Fruit fly (Drosophila melanogaster) whole organism, embryonic: Measurements from ENCODE around the gene CG6106.

Source experiments
- Atf3 ChIP-seq: fragments of 200-800 bp; sonication (Bioruptor generic); optimal IDR thresholded peaks from 3 replicates; lab custom pipeline; 2016; ENCODE audit warnings: missing biosample characterization, missing genetic modification characterization
- Awh ChIP-seq: fragments of 200-800 bp; sonication (Bioruptor generic); IDR thresholded peaks from 2 replicates; pipeline ENCODE4, ENCODE4 v1.3.6; 2022; ENCODE audit warnings: missing biosample characterization, missing genetic modification characterization
- CG12769 ChIP-seq: fragments of 200-800 bp; sonication (Bioruptor generic); optimal IDR thresholded peaks from 2 replicates; lab custom pipeline; 2019; ENCODE audit warnings: missing biosample characterization, mild to moderate bottlenecking, missing genetic modification characterization, moderate library complexity
- CG13894 ChIP-seq: fragments of 200-800 bp; sonication (Bioruptor generic); optimal IDR thresholded peaks from 3 replicates; lab custom pipeline; 2018; ENCODE audit warnings: missing biosample characterization, mild to moderate bottlenecking, missing genetic modification characterization, moderate library complexity
- CG14860 ChIP-seq: fragments of 200-800 bp; sonication (Bioruptor generic); IDR thresholded peaks from 3 replicates; pipeline ENCODE4 v1.3.6; 2022; ENCODE audit warnings: missing biosample characterization, missing genetic modification characterization; ENCODE audit not compliant: partially characterized antibody
- CG1603 ChIP-seq: fragments of 200-800 bp; sonication (Bioruptor generic); optimal IDR thresholded peaks from 2 replicates; lab custom pipeline; 2019; ENCODE audit warnings: missing biosample characterization, mild to moderate bottlenecking, missing genetic modification characterization, moderate library complexity
- CG32532 ChIP-seq: fragments of 200-800 bp; sonication (Bioruptor generic); IDR thresholded peaks from 2 replicates; pipeline ENCODE4 v1.3.6; 2022; ENCODE audit warnings: missing biosample characterization, missing genetic modification characterization
- CG3407 ChIP-seq: fragments of 200-800 bp; sonication (Bioruptor generic); optimal IDR thresholded peaks from 2 replicates; lab custom pipeline; 2018; ENCODE audit warnings: missing biosample characterization, mild to moderate bottlenecking, missing genetic modification characterization
- CG4282 ChIP-seq: fragments of 200-800 bp; sonication (Bioruptor generic); optimal IDR thresholded peaks from 2 replicates; lab custom pipeline; 2016; ENCODE audit warnings: missing biosample characterization, missing genetic modification characterization
- CG5953 ChIP-seq: fragments of 200-800 bp; sonication (Bioruptor generic); IDR thresholded peaks from 2 replicates; pipeline ENCODE4 v1.3.6; 2022; ENCODE audit warnings: missing biosample characterization, missing genetic modification characterization
- D19B ChIP-seq: fragments of 200-800 bp; sonication (Bioruptor generic); optimal IDR thresholded peaks from 2 replicates; lab custom pipeline; 2017; ENCODE audit warnings: missing biosample characterization, mild to moderate bottlenecking, missing genetic modification characterization
- Dad ChIP-seq: fragments of 200-800 bp; sonication (Bioruptor generic); optimal IDR thresholded peaks from 3 replicates; lab custom pipeline; 2016; ENCODE audit warnings: missing biosample characterization, missing genetic modification characterization
- Deaf1 ChIP-seq: fragments of 200-800 bp; optimal IDR thresholded peaks from 3 replicates; lab custom pipeline; 2019; ENCODE audit warnings: missing biosample characterization, mild to moderate bottlenecking, missing genetic modification characterization, moderate library complexity
- GATAe ChIP-seq: fragments of 200-800 bp; sonication (Bioruptor generic); conservative IDR thresholded peaks from 2 replicates; pipeline ENCODE4 v1.3.6; 2022; ENCODE audit warnings: missing biosample characterization, missing genetic modification characterization
- Hand ChIP-seq: fragments of 200-800 bp; sonication (Bioruptor generic); optimal IDR thresholded peaks from 2 replicates; lab custom pipeline; 2017; ENCODE audit warnings: mild to moderate bottlenecking, missing biosample characterization, missing genetic modification reagents, missing genetic modification characterization
- Jarid2 ChIP-seq: fragments of 200-800 bp; sonication (Bioruptor generic); optimal IDR thresholded peaks from 3 replicates; lab custom pipeline; 2017; ENCODE audit warnings: mild to moderate bottlenecking, missing biosample characterization, missing genetic modification reagents, missing genetic modification characterization
- Mad ChIP-seq: fragments of 200-800 bp; sonication (Bioruptor generic); optimal IDR thresholded peaks from 2 replicates; lab custom pipeline; 2016; ENCODE audit warnings: missing biosample characterization, missing genetic modification characterization
- Max ChIP-seq: fragments of 200-800 bp; sonication (Bioruptor generic); optimal IDR thresholded peaks from 2 replicates; lab custom pipeline; 2016; ENCODE audit warnings: missing biosample characterization, mild to moderate bottlenecking, missing genetic modification characterization
- Med ChIP-seq: fragments of 200-800 bp; sonication (Bioruptor generic); peaks from one replicate; lab custom pipeline; 2016; ENCODE audit warnings: missing biosample characterization, missing genetic modification characterization, mild to moderate bottlenecking, inconsistent platforms, moderate library complexity
- Nf-YA ChIP-seq: fragments of 200-800 bp; sonication (Bioruptor generic); IDR thresholded peaks from 2 replicates; pipeline ENCODE4 v1.3.6; 2022; ENCODE audit warnings: missing biosample characterization, missing genetic modification characterization
- Sin3A ChIP-seq: fragments of >200 bp; optimal IDR thresholded peaks from 2 replicates; lab custom pipeline; 2018
- Sox102F ChIP-seq: fragments of 200-800 bp; sonication (Bioruptor generic); optimal IDR thresholded peaks from 2 replicates; lab custom pipeline; 2018; ENCODE audit warnings: missing biosample characterization, mild to moderate bottlenecking, missing genetic modification characterization, moderate library complexity
- Sry-β ChIP-seq: fragments of 200-800 bp; sonication (Bioruptor generic); optimal IDR thresholded peaks from 2 replicates; lab custom pipeline; 2018; ENCODE audit warnings: missing biosample characterization, mild to moderate bottlenecking, missing genetic modification characterization, moderate library complexity
- croc ChIP-seq: fragments of 200-800 bp; sonication (Bioruptor generic); conservative IDR thresholded peaks from 3 replicates; pipeline ENCODE4 v1.3.6; 2022; ENCODE audit warnings: missing biosample characterization, missing genetic modification characterization
- crol ChIP-seq: fragments of 200-800 bp; sonication (Bioruptor generic); IDR thresholded peaks from 2 replicates; pipeline ENCODE4 v1.3.6; 2022; ENCODE audit warnings: missing biosample characterization, missing genetic modification characterization
- ftz-f1 ChIP-seq: fragments of 200-800 bp; sonication (Bioruptor generic); optimal IDR thresholded peaks from 2 replicates; lab custom pipeline; 2016; ENCODE audit warnings: missing biosample characterization, missing genetic modification characterization
- gcm ChIP-seq: fragments of 200-800 bp; sonication (Bioruptor generic); optimal IDR thresholded peaks from 2 replicates; lab custom pipeline; 2019; ENCODE audit warnings: missing biosample characterization, mild to moderate bottlenecking, missing genetic modification characterization, moderate library complexity
- grn ChIP-seq: fragments of 200-800 bp; sonication (Bioruptor generic); optimal IDR thresholded peaks from 3 replicates; lab custom pipeline; 2017; ENCODE audit warnings: missing biosample characterization, missing genetic modification characterization
- jumu ChIP-seq: fragments of 200-800 bp; sonication (Bioruptor generic); optimal IDR thresholded peaks from 3 replicates; lab custom pipeline; 2016; ENCODE audit warnings: missing biosample characterization, missing genetic modification characterization
- knrl ChIP-seq: fragments of 200-800 bp; sonication (Bioruptor generic); IDR thresholded peaks from 3 replicates; pipeline ENCODE4 v1.3.6; 2022; ENCODE audit warnings: missing biosample characterization, missing genetic modification characterization; ENCODE audit not compliant: partially characterized antibody
- lab ChIP-seq: fragments of 200-800 bp; sonication (Bioruptor generic); optimal IDR thresholded peaks from 3 replicates; lab custom pipeline; 2017; ENCODE audit warnings: missing biosample characterization, missing genetic modification characterization, mild to moderate bottlenecking, moderate library complexity, missing genetic modification reagents
- lmd ChIP-seq: fragments of 200-800 bp; sonication (Bioruptor generic); IDR thresholded peaks from 2 replicates; pipeline ENCODE4 v1.3.6; 2022; ENCODE audit warnings: missing biosample characterization, missing genetic modification characterization
- mirr ChIP-seq: fragments of 200-800 bp; sonication (Bioruptor generic); optimal IDR thresholded peaks from 3 replicates; lab custom pipeline; 2018; ENCODE audit warnings: missing biosample characterization, mild to moderate bottlenecking, missing genetic modification characterization
- oc ChIP-seq: fragments of 200-800 bp; sonication (Bioruptor generic); optimal IDR thresholded peaks from 2 replicates; lab custom pipeline; 2018; ENCODE audit warnings: missing biosample characterization, mild to moderate bottlenecking, missing genetic modification characterization, moderate library complexity
- pnt ChIP-seq: fragments of 200-800 bp; sonication (Bioruptor generic); optimal IDR thresholded peaks from 3 replicates; lab custom pipeline; 2016; ENCODE audit warnings: missing biosample characterization, missing genetic modification characterization
- sens ChIP-seq: fragments of 200-800 bp; sonication (Bioruptor generic); peaks from one replicate; lab custom pipeline; 2016; ENCODE audit warnings: missing biosample characterization, missing genetic modification characterization
- sim ChIP-seq: fragments of 200-800 bp; sonication (Bioruptor generic); IDR thresholded peaks from 2 replicates; pipeline ENCODE4 v1.3.6; 2022; ENCODE audit warnings: missing biosample characterization, missing genetic modification characterization
- sisA ChIP-seq: fragments of 200-800 bp; sonication (Bioruptor generic); IDR thresholded peaks from 2 replicates; pipeline ENCODE4 v1.3.6; 2022; ENCODE audit warnings: missing biosample characterization, missing genetic modification characterization
- sqz ChIP-seq: fragments of 200-800 bp; sonication (Bioruptor generic); optimal IDR thresholded peaks from 3 replicates; lab custom pipeline; 2018; ENCODE audit warnings: missing biosample characterization, mild to moderate bottlenecking, missing genetic modification characterization
- stc ChIP-seq: fragments of 200-800 bp; sonication (Bioruptor generic); IDR thresholded peaks from 2 replicates; pipeline ENCODE4 v1.3.6; 2022; ENCODE audit warnings: missing biosample characterization, missing genetic modification characterization
- stwl ChIP-seq: fragments of 200-800 bp; sonication (Bioruptor generic); optimal IDR thresholded peaks from 3 replicates; lab custom pipeline; 2018; ENCODE audit warnings: missing biosample characterization, mild to moderate bottlenecking, missing genetic modification characterization, moderate library complexity
- tna ChIP-seq: fragments of 200-800 bp; sonication (Bioruptor generic); IDR thresholded peaks from 2 replicates; pipeline ENCODE4 v1.3.6; 2022; ENCODE audit warnings: missing biosample characterization, missing genetic modification characterization; ENCODE audit not compliant: partially characterized antibody

The CG6106 gene

DNA sequence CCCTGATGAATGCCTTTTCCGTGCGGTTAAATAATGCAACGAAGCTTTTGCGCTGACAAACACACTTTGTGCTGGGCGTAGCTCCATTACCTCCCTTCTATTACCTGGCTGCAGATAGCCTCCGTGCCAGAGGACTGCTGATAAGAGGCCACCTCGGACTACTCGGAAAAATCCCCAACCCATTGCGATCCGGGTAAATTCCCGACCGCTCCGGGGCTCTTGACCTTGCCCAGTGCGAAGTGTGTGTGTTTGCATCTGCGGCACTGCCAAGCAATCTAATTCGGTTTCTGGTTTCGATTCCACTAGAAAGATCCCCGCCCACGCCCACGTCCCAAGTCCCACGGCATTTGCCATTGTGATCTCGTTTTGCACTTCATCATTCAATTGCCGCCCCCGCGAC is 27.1 kb downstream of the CG6106 start:
- peak; percentile 31 for TF ChIP-seq Med (GFP tag; lab: Kevin White, UChicago)
- TF ChIP-seq CG12769 (tag; lab: Kevin White, UChicago), result no peak

DNA sequence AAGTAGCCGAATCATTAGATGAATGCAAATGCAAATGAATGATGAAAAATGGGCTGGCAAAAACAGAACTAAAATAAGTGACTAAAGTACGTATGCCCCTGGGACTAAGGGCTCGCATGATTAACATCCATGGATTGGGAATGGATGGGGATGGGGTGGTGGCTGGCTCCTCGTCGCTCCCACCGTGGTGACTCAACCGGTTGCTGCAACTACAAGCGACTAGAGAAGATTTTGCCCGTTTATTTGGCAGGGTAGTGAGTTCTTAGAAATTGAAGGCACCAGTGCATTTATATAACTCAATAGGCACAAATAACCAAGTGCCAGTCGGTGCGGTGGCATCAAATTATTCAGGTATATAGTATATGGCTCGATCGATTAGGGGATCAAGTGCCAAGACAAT is 28.1 kb downstream of the CG6106 start, which contains the start of gene Tsf1:
Gene Tsf1 (plus strand): TSS at position 301 of the 400 bp plus-strand sequence.
- peak; percentile 8 for TF ChIP-seq sens (GFP tag; lab: Kevin White, UChicago)
- no peak for TF ChIP-seq crol (GFP tag; lab: Robert Waterston, UW)

DNA sequence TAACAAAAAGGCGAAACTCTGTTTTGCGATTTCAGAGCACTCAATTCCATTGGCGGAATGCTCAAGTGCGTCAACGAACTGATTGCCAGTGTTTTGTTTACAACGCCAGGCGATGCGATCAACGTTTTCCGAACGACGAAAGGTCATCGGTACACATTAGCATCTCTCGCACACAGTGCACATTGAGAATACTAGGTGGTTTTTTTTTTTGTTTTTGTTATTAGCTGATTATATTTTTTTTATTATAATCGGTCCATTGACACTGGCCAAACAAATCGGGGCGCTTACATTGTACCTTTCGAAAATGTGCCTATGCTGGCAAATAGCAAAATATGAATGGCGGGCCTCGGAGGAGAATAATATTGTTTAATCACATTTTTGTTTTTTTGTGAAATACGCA is 36.5 kb downstream of the CG6106 start:
- TF ChIP-seq Sox102F (GFP tag; lab: Kevin White, UChicago) (no peak), CG3407 (GFP tag; lab: Kevin White, UChicago) (no peak), Nf-YA (GFP tag; lab: Robert Waterston, UW) (no peak), knrl (GFP tag; lab: Robert Waterston, UW) (no peak), croc (no peak), CG5953 (no peak)

DNA sequence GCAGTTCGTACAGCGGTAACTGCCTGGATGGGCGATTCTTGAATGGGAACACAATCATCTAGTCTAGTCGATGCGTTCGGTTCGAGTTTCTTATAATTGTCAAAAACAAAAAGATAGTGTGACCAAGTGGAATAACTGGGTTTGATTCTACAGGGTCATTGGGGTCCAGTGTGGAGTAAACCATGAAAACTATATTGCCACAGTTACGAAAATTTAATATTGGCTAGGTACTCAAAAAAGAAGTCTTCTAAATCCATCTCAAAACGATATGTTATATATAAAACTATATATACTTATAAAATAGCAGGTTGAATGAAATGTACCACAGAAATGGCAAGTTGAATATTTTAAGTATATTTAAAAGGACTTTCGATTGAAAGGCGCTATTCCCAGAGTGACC is 41.3 kb downstream of the CG6106 start, which contains the start of gene CG34328:
Gene CG34328 (minus strand): TSS at position 101 of the 400 bp plus-strand sequence.
- no peak for TF ChIP-seq Hand (GFP tag; lab: Kevin White, UChicago)
- no peak for TF ChIP-seq CG4282
- no peak for TF ChIP-seq Sin3A (lab: Kevin White, UChicago)
- TF ChIP-seq stwl (tag; lab: Kevin White, UChicago), result peak; percentile 16

DNA sequence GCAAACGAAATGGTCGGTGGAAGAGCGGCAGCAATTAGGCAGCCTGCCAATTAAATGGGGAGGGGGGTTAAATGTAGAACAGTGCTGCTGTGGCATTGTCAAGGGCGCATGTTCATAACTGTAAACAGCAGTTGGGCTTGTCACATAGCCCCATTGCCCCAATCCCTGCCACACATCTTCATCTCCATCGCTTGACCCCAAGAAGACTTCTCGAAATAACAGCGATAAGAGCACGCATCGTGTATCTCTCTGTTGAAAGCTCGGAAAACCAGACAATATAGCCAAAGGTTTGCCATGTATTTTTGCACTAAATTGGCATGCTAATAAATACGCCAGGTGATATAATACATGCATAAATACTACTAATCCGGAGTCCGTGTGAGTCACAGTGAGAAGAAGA is 43.9 kb downstream of the CG6106 start:
- peak; percentile 10 for TF ChIP-seq D19B
- no peak for TF ChIP-seq CG1603 (tag; lab: Kevin White, UChicago)

DNA sequence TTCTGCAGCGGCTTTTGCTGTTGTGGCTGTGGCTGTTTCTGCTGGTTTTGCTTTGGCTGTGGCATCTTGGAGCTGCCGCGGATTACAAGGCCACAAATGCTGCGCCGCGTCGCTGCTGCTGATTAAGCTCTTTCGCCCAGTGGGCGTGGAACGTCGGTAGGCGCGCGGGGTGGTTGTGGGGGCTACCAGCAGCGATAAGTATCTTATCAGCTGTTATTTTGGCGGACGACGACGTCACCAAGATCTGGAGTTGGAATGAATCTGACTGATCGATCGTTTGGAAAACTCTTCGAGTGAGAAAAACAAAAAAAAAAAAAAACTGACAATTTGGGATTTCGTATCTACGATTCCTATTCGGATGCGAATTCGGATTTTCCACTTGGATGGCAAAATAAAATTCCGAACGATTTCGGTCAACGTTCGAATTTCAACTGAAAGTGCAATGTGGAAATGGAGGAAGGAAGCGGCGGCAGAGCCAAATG is 45.5 kb downstream of the CG6106 start:
- TF ChIP-seq oc (tag; lab: Kevin White, UChicago), result no peak
- peak; percentile 81 for TF ChIP-seq grn (GFP tag; lab: Kevin White, UChicago)
- no peak for TF ChIP-seq Sry-β (GFP tag; lab: Kevin White, UChicago)
- no peak for TF ChIP-seq Max (GFP tag; lab: Kevin White, UChicago)
- TF ChIP-seq sim (GFP tag; lab: Robert Waterston, UW), result no peak
- peak; percentile 12; the same call in 1 of the 2 replicates for TF ChIP-seq stc (GFP tag; lab: Robert Waterston, UW)
- no peak for TF ChIP-seq CG12769 (tag; lab: Kevin White, UChicago)
- TF ChIP-seq Atf3 (GFP tag; lab: Kevin White, UChicago), result no peak
- TF ChIP-seq tna (GFP tag; lab: Robert Waterston, UW), result no peak
- TF ChIP-seq pnt (GFP tag; lab: Kevin White, UChicago), result no peak
- TF ChIP-seq Jarid2 (GFP tag; lab: Kevin White, UChicago), result peak; percentile 69
- TF ChIP-seq lab (GFP tag; lab: Kevin White, UChicago), result no peak
- TF ChIP-seq Mad (GFP tag; lab: Kevin White, UChicago), result no peak
- peak; percentile 37; the same call in 1 of the 2 replicates for TF ChIP-seq Awh (GFP tag; lab: Robert Waterston, UW)
- no peak for TF ChIP-seq sisA (GFP tag; lab: Robert Waterston, UW)
- 0 out of 2 replicates have a peak, but pooled peaks have one; percentile 29 for TF ChIP-seq CG32532 (GFP tag; lab: Robert Waterston, UW)
- TF ChIP-seq sqz (GFP tag; lab: Kevin White, UChicago), result no peak
- no peak for TF ChIP-seq mirr (GFP tag; lab: Kevin White, UChicago)
- peak; percentile 17 for TF ChIP-seq Deaf1
- no peak for TF ChIP-seq gcm (GFP tag; lab: Kevin White, UChicago)
- TF ChIP-seq CG13894 (tag; lab: Kevin White, UChicago), result no peak
- peak; percentile 72 for TF ChIP-seq GATAe (GFP tag; lab: Robert Waterston, UW)
- TF ChIP-seq lmd, result no peak
- peak; percentile 34 for TF ChIP-seq ftz-f1 (GFP tag; lab: Kevin White, UChicago)
- no peak for TF ChIP-seq jumu (GFP tag; lab: Kevin White, UChicago)
- peak; percentile 22 for TF ChIP-seq Med (GFP tag; lab: Kevin White, UChicago)
- no peak for TF ChIP-seq Dad (GFP tag; lab: Kevin White, UChicago)
- TF ChIP-seq CG14860 (GFP tag; lab: Robert Waterston, UW), result no peak
